Worm (Caenorhabditis elegans) whole organism, L4/young adult: ENCODE results near the gene grwd-1.

ENCODE experiments used
- W03F9.2 ChIP-seq: fragments of 150-350 bp; optimal IDR thresholded peaks from 2 replicates; lab custom pipeline; 2014; ENCODE audit warnings: missing biosample characterization, missing genetic modification characterization
- dao-5 ChIP-seq: sonication (generic microtip); optimal IDR thresholded peaks from 2 replicates; lab custom pipeline; 2016; ENCODE audit warnings: missing genotype, missing genetic modification characterization, moderate library complexity, missing compliant biosample characterization
- him-1 ChIP-seq: sonication (generic microtip); optimal IDR thresholded peaks from 2 replicates; lab custom pipeline; 2016; ENCODE audit warnings: missing genotype, missing genetic modification reagents, missing genetic modification characterization, missing compliant biosample characterization

DNA sequence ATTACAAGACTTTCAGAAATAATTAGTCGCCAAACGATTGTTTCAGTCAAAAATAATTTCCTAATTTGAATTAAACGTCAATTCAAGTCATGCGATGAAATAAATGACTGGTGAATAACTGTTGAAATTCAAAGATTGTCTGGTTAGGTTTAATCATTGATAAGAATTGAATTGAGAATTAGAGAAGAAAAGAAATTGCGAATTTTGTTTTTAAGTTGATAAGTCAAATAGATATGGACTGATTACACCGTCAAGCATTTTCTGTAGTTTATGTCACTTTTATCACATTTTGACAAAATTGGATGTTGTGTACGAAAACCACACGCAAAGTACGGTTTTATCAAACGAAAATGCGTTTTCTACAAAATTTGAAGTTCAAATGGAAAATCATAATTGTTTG is 48.0 kb downstream of the grwd-1 start:
- TF ChIP-seq him-1 (tag; lab: Kevin White, UChicago) (no peak), W03F9.2 (tag; lab: Kevin White, UChicago) (no peak), dao-5 (tag; lab: Kevin White, UChicago) (no peak)
